Fruit fly (Drosophila melanogaster) whole organism, adult: ENCODE measurements around the gene CG2157.

Source experiments
- CG12768 ChIP-seq: fragments of 200-800 bp; sonication (Bioruptor generic); optimal IDR thresholded peaks from 2 replicates; lab custom pipeline; 2017; ENCODE audit warnings: missing biosample characterization, missing genetic modification characterization, mild to moderate bottlenecking, moderate library complexity, missing genetic modification reagents
- CG1620 ChIP-seq: fragments of 200-800 bp; sonication (Bioruptor generic); optimal IDR thresholded peaks from 2 replicates; lab custom pipeline; 2016; ENCODE audit warnings: missing biosample characterization, missing genetic modification characterization
- CG33017 ChIP-seq: fragments of 200-800 bp; sonication (Bioruptor generic); optimal IDR thresholded peaks from 2 replicates; lab custom pipeline; 2018; ENCODE audit warnings: missing biosample characterization, mild to moderate bottlenecking, missing genetic modification characterization, moderate library complexity
- CG5204 ChIP-seq: fragments of 200-800 bp; sonication (Bioruptor generic); optimal IDR thresholded peaks from 2 replicates; lab custom pipeline; 2016; ENCODE audit warnings: missing biosample characterization, missing genetic modification characterization
- CG7045 ChIP-seq: fragments of 200-800 bp; sonication (Bioruptor generic); optimal IDR thresholded peaks from 2 replicates; lab custom pipeline; 2017; ENCODE audit warnings: missing biosample characterization, mild to moderate bottlenecking, missing genetic modification characterization
- Crg-1 ChIP-seq: fragments of 200-800 bp; sonication (Bioruptor generic); optimal IDR thresholded peaks from 2 replicates; lab custom pipeline; 2016; ENCODE audit warnings: missing biosample characterization, missing genetic modification characterization
- Hr96 ChIP-seq: fragments of 200-800 bp; sonication (Bioruptor generic); optimal IDR thresholded peaks from 2 replicates; lab custom pipeline; 2016; ENCODE audit warnings: missing biosample characterization, missing genetic modification characterization
- Mnt ChIP-seq: fragments of 200-800 bp; sonication (Bioruptor generic); optimal IDR thresholded peaks from 2 replicates; lab custom pipeline; 2016; ENCODE audit warnings: missing biosample characterization, mild to moderate bottlenecking, missing genetic modification characterization
- bab1 ChIP-seq: fragments of 200-800 bp; sonication (Bioruptor generic); optimal IDR thresholded peaks from 3 replicates; lab custom pipeline; 2019; ENCODE audit warnings: missing biosample characterization, mild to moderate bottlenecking, missing genetic modification characterization, moderate library complexity
- cic ChIP-seq: fragments of 200-800 bp; sonication (Bioruptor generic); optimal IDR thresholded peaks from 2 replicates; lab custom pipeline; 2017; ENCODE audit warnings: missing biosample characterization, mild to moderate bottlenecking, missing genetic modification characterization, moderate library complexity
- cnc ChIP-seq, 2 experiments: fragments of >200 bp; optimal IDR thresholded peaks; 2 replicates each; lab custom pipeline; 2017
- kay ChIP-seq: fragments of 200-800 bp; sonication (Bioruptor generic); peaks from one replicate; lab custom pipeline; 2016; ENCODE audit warnings: missing biosample characterization, missing genetic modification characterization, borderline replicate concordance
- ovo ChIP-seq: fragments of 200-800 bp; sonication (Bioruptor generic); optimal IDR thresholded peaks from 2 replicates; lab custom pipeline; 2016; ENCODE audit warnings: missing biosample characterization, missing genetic modification characterization
- tj ChIP-seq: fragments of 200-800 bp; sonication (Bioruptor generic); optimal IDR thresholded peaks from 3 replicates; lab custom pipeline; 2017; ENCODE audit warnings: missing biosample characterization, mild to moderate bottlenecking, missing genetic modification characterization, moderate library complexity

dm6 chrX:10835631-10836030 lies 33.5 kb upstream of the CG2157 start:
- TF ChIP-seq Mnt (GFP tag; lab: Kevin White, UChicago) (no peak), CG33017 (no peak), Crg-1 (no peak), ovo (no peak), CG7045 (GFP tag; lab: Kevin White, UChicago) (no peak), cnc (optimal IDR thresholded peaks at IDR 0.05; lab: Kevin White, UChicago) (no peak), CG1620 (GFP tag; lab: Kevin White, UChicago) (no peak), Hr96 (GFP tag; lab: Kevin White, UChicago) (no peak), tj (no peak), kay (GFP tag; lab: Kevin White, UChicago) (no peak), cic (no peak), bab1 (GFP tag; lab: Kevin White, UChicago) (no peak), CG12768 (GFP tag; lab: Kevin White, UChicago) (no peak), CG5204 (GFP tag; lab: Kevin White, UChicago) (no peak)
